Worm (Caenorhabditis elegans): ENCODE measurements around the gene F22E5.17.

DNA sequence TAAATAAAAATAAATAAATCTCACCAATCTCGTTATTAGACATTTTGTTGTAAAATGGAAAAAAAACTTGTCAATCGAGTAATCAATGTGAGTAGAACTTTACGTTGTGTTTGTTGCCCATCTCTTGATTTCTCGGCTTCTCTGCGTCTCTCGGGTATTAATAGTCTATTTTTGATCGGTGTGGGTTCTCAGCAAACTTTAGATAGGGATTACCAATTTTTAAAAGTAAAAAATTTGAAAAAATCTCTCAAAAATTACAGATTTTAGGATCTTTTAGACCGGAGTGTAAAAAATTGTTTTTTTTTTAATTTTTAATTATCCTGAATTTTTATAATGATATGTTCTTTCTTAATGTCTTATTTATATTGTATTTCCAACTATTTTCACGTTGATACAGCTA lies 40.5 kb upstream of the F22E5.17 start, which contains the start of gene F22E5.21:
- TF ChIP-seq ceh-14 (tag; optimal IDR thresholded peaks at IDR 0.05) (no peak), sdc-2 (tag; optimal IDR thresholded peaks at IDR 0.05) (no peak), nfya-1 (tag; optimal IDR thresholded peaks at IDR 0.05) (no peak), Y22D7AL.16 (tag; optimal IDR thresholded peaks at IDR 0.05) (no peak), ceh-6 (GFP tag; optimal IDR thresholded peaks at IDR 0.05) (no peak), ceh-9 (tag; optimal IDR thresholded peaks at IDR 0.05) (no peak)
